Fruit fly (Drosophila melanogaster): ENCODE results near the gene Nhe1.

The Nhe1 gene

dm6 chr2L:117750-118149 is 11.2 kb upstream of the Nhe1 start (continued):
- TF ChIP-seq CG4707 (GFP tag; optimal IDR thresholded peaks at IDR 0.05), result peak; percentile 22
- peak; percentile 28 for TF ChIP-seq CG12299 (tag; optimal IDR thresholded peaks at IDR 0.05)
- TF ChIP-seq vnd (GFP tag; IDR thresholded peaks at IDR 0.05; ENCODE audit: partially characterized antibody), result no peak
- no peak for TF ChIP-seq Mes4 (GFP tag; optimal IDR thresholded peaks at IDR 0.05)
- no peak for TF ChIP-seq Doc3 (GFP tag; IDR thresholded peaks at IDR 0.05; ENCODE audit: partially characterized antibody)
- TF ChIP-seq CG8290 (GFP tag; optimal IDR thresholded peaks at IDR 0.05), result no peak
- TF ChIP-seq CG8290 (tag; optimal IDR thresholded peaks at IDR 0.05), result peak in 1 of 2 experiments; percentile 73
- no peak for TF ChIP-seq sc (optimal IDR thresholded peaks at IDR 0.05)
- TF ChIP-seq sc (GFP tag; optimal IDR thresholded peaks at IDR 0.05), result no peak
- peak; percentile 57 for TF ChIP-seq fd64A (GFP tag; optimal IDR thresholded peaks at IDR 0.05)
- TF ChIP-seq lov (optimal IDR thresholded peaks at IDR 0.05), result no peak
- peak; percentile 61; the same call in 1 of the 3 replicates for TF ChIP-seq lov (GFP tag; IDR thresholded peaks at IDR 0.05)
- peak; percentile 26 for TF ChIP-seq fd3F (GFP tag; optimal IDR thresholded peaks at IDR 0.05)
- no peak for TF ChIP-seq Xrp1 (GFP tag; IDR thresholded peaks at IDR 0.05)
- peak; percentile 5 for TF ChIP-seq Camta (GFP tag; optimal IDR thresholded peaks at IDR 0.05)
- TF ChIP-seq CG14965 (GFP tag; optimal IDR thresholded peaks at IDR 0.05; ENCODE audit: borderline replicate concordance), result no peak
- peak; percentile 18 for TF ChIP-seq btn (GFP tag; optimal IDR thresholded peaks at IDR 0.05)
- peak; percentile 56 for TF ChIP-seq CG2875 (GFP tag; optimal IDR thresholded peaks at IDR 0.05)
- peak; percentile 31 for TF ChIP-seq caup (GFP tag; optimal IDR thresholded peaks at IDR 0.05; ENCODE audit: severe bottlenecking)
- no peak for TF ChIP-seq CG7928 (GFP tag; optimal IDR thresholded peaks at IDR 0.05)
- no peak for TF ChIP-seq CG9437 (GFP tag; optimal IDR thresholded peaks at IDR 0.05)
- TF ChIP-seq E2f1 (GFP tag; IDR thresholded peaks at IDR 0.05), result peak; percentile 38; the same call in 1 of the 2 replicates
- TF ChIP-seq az2 (GFP tag; optimal IDR thresholded peaks at IDR 0.05), result no peak
- peak; percentile 53 for TF ChIP-seq CG7987 (GFP tag; optimal IDR thresholded peaks at IDR 0.05)
- peak; percentile 67 for TF ChIP-seq CG13296 (GFP tag; optimal IDR thresholded peaks at IDR 0.05)
- peak; percentile 49; the same call in 1 of the 2 replicates for TF ChIP-seq Awh (GFP tag; IDR thresholded peaks at IDR 0.05)
- TF ChIP-seq CTCF (GFP tag; optimal IDR thresholded peaks at IDR 0.05), result peak; percentile 16
- peak; percentile 19 for TF ChIP-seq CG18619 (GFP tag; optimal IDR thresholded peaks at IDR 0.05)
- peak; percentile 49 for TF ChIP-seq CG6683 (GFP tag; optimal IDR thresholded peaks at IDR 0.05)
- TF ChIP-seq cwo (GFP tag; optimal IDR thresholded peaks at IDR 0.05), result peak; percentile 13
- TF ChIP-seq CG7372 (GFP tag; IDR thresholded peaks at IDR 0.05), result no peak
- no peak for TF ChIP-seq Mrtf (GFP tag; IDR thresholded peaks at IDR 0.05)
- no peak for TF ChIP-seq prd (optimal IDR thresholded peaks at IDR 0.05)
- no peak for TF ChIP-seq prd (GFP tag; IDR thresholded peaks at IDR 0.05)
- no peak for TF ChIP-seq CG43689 (GFP tag; IDR thresholded peaks at IDR 0.05)
- TF ChIP-seq CG13123 (GFP tag; optimal IDR thresholded peaks at IDR 0.05), result peak; percentile 6
- no peak for TF ChIP-seq luna (GFP tag; optimal IDR thresholded peaks at IDR 0.05)
- no peak for TF ChIP-seq CG2889 (GFP tag; IDR thresholded peaks at IDR 0.05)
- no peak for TF ChIP-seq CG6654 (GFP tag; optimal IDR thresholded peaks at IDR 0.05)
- TF ChIP-seq ci (GFP tag; IDR thresholded peaks at IDR 0.05), result peak; percentile 72; the same call in 2 of the 3 replicates
- TF ChIP-seq wek (GFP tag; optimal IDR thresholded peaks at IDR 0.05), result peak; percentile 59
- TF ChIP-seq kah (GFP tag; optimal IDR thresholded peaks at IDR 0.05), result no peak
- no peak for TF ChIP-seq CG10979 (tag; optimal IDR thresholded peaks at IDR 0.05)
- TF ChIP-seq nau (GFP tag; optimal IDR thresholded peaks at IDR 0.05), result peak; percentile 37
- no peak for TF ChIP-seq CG10366 (GFP tag; IDR thresholded peaks at IDR 0.05)
- peak; percentile 35 for TF ChIP-seq Fer3 (tag; optimal IDR thresholded peaks at IDR 0.05)
- peak; percentile 31; the same call in 1 of the 2 replicates for TF ChIP-seq onecut (GFP tag; IDR thresholded peaks at IDR 0.05)
- peak; percentile 74 for TF ChIP-seq ATbp (GFP tag; optimal IDR thresholded peaks at IDR 0.05)
- peak; percentile 38 for TF ChIP-seq CG10543 (GFP tag; optimal IDR thresholded peaks at IDR 0.05)
- no peak for TF ChIP-seq pan (optimal IDR thresholded peaks at IDR 0.05)
- TF ChIP-seq pan (GFP tag; optimal IDR thresholded peaks at IDR 0.05 in 1 of 2, IDR thresholded peaks at IDR 0.05 in 1 of 2), result peak in 1 of 2 experiments; percentile 41
- no peak for TF ChIP-seq dimm (GFP tag; IDR thresholded peaks at IDR 0.05)

Data from whole organism, embryonic.